Fruit fly (Drosophila melanogaster) whole organism, embryonic: ENCODE data around the gene HDAC3.

Experiments
- Antp ChIP-seq: fragments of 200-800 bp; sonication (Bioruptor generic); optimal IDR thresholded peaks from 3 replicates; lab custom pipeline; 2016; ENCODE audit warnings: missing biosample characterization, missing genetic modification characterization
- CG10959 ChIP-seq: fragments of 200-800 bp; sonication (Bioruptor generic); IDR thresholded peaks from 2 replicates; pipeline ENCODE4 v1.3.6; 2022; ENCODE audit warnings: missing biosample characterization, missing genetic modification characterization
- CG11398 ChIP-seq: fragments of 200-800 bp; sonication (Bioruptor generic); optimal IDR thresholded peaks from 2 replicates; lab custom pipeline; 2016; ENCODE audit warnings: missing biosample characterization, missing genetic modification characterization
- CG11504 ChIP-seq: fragments of 200-800 bp; sonication (Bioruptor generic); optimal IDR thresholded peaks from 3 replicates; lab custom pipeline; 2019; ENCODE audit warnings: missing biosample characterization, mild to moderate bottlenecking, missing genetic modification characterization, moderate library complexity
- CG11723 ChIP-seq: fragments of 200-800 bp; sonication (Bioruptor generic); optimal IDR thresholded peaks from 2 replicates; lab custom pipeline; 2017; ENCODE audit warnings: missing biosample characterization, mild to moderate bottlenecking, missing genetic modification characterization
- CG12071 ChIP-seq: fragments of 200-800 bp; sonication (Bioruptor generic); optimal IDR thresholded peaks from 3 replicates; lab custom pipeline; 2018; ENCODE audit warnings: missing biosample characterization, mild to moderate bottlenecking, missing genetic modification characterization
- CG12155 ChIP-seq: fragments of 200-800 bp; sonication (Bioruptor generic); optimal IDR thresholded peaks from 3 replicates; lab custom pipeline; 2016; ENCODE audit warnings: missing biosample characterization, missing genetic modification characterization
- CG12391 ChIP-seq: fragments of 200-800 bp; sonication (Bioruptor generic); optimal IDR thresholded peaks from 3 replicates; lab custom pipeline; 2018; ENCODE audit warnings: missing biosample characterization, mild to moderate bottlenecking, missing genetic modification characterization, moderate library complexity
- CG14050 ChIP-seq: fragments of 200-800 bp; sonication (Bioruptor generic); IDR thresholded peaks from 3 replicates; pipeline ENCODE4 v1.3.6; 2022; ENCODE audit warnings: missing biosample characterization, missing genetic modification characterization
- CG15269 ChIP-seq: fragments of 200-800 bp; sonication (Bioruptor generic); optimal IDR thresholded peaks from 2 replicates; lab custom pipeline; 2018; ENCODE audit warnings: missing biosample characterization, mild to moderate bottlenecking, missing genetic modification characterization, moderate library complexity
- CG1529 ChIP-seq: fragments of 200-800 bp; sonication (Bioruptor generic); optimal IDR thresholded peaks from 3 replicates; lab custom pipeline; 2018; ENCODE audit warnings: missing biosample characterization, missing genetic modification characterization
- CG1603 ChIP-seq: fragments of 200-800 bp; sonication (Bioruptor generic); optimal IDR thresholded peaks from 2 replicates; lab custom pipeline; 2019; ENCODE audit warnings: missing biosample characterization, mild to moderate bottlenecking, missing genetic modification characterization, moderate library complexity
- CG1792 ChIP-seq: fragments of 200-800 bp; sonication (Bioruptor generic); optimal IDR thresholded peaks from 2 replicates; lab custom pipeline; 2016; ENCODE audit warnings: missing biosample characterization, missing genetic modification characterization
- CG2199 ChIP-seq: fragments of 200-800 bp; sonication (Bioruptor generic); IDR thresholded peaks from 3 replicates; pipeline ENCODE4 v1.3.6; 2022; ENCODE audit warnings: missing biosample characterization, missing genetic modification characterization
- CG2678 ChIP-seq: fragments of 200-800 bp; sonication (Bioruptor generic); optimal IDR thresholded peaks from 3 replicates; lab custom pipeline; 2019; ENCODE audit warnings: missing biosample characterization, mild to moderate bottlenecking, missing genetic modification characterization, moderate library complexity
- CG3065 ChIP-seq: fragments of 200-800 bp; sonication (Bioruptor generic); optimal IDR thresholded peaks from 2 replicates; lab custom pipeline; 2016; ENCODE audit warnings: missing biosample characterization, missing genetic modification characterization
- CG3281 ChIP-seq: fragments of 200-800 bp; sonication (Bioruptor generic); optimal IDR thresholded peaks from 3 replicates; lab custom pipeline; 2017; ENCODE audit warnings: missing biosample characterization, mild to moderate bottlenecking, missing genetic modification characterization
- CG6654 ChIP-seq: fragments of 200-800 bp; sonication (Bioruptor generic); optimal IDR thresholded peaks from 2 replicates; lab custom pipeline; 2017; ENCODE audit warnings: missing biosample characterization, mild to moderate bottlenecking, missing genetic modification characterization
- CG7786 ChIP-seq: fragments of 200-800 bp; sonication (Bioruptor generic); optimal IDR thresholded peaks from 2 replicates; lab custom pipeline; 2016; ENCODE audit warnings: missing biosample characterization, missing genetic modification characterization
- CG7928 ChIP-seq: fragments of 200-800 bp; sonication (Bioruptor generic); optimal IDR thresholded peaks from 2 replicates; lab custom pipeline; 2017; ENCODE audit warnings: missing biosample characterization, mild to moderate bottlenecking, missing genetic modification characterization
- CG9797 ChIP-seq: fragments of 200-800 bp; sonication (Bioruptor generic); optimal IDR thresholded peaks from 3 replicates; lab custom pipeline; 2018; ENCODE audit warnings: missing biosample characterization, mild to moderate bottlenecking, missing genetic modification characterization
- CG9817 ChIP-seq: fragments of 200-800 bp; sonication (Bioruptor generic); optimal IDR thresholded peaks from 2 replicates; lab custom pipeline; 2018; ENCODE audit warnings: missing biosample characterization, mild to moderate bottlenecking, missing genetic modification characterization, moderate library complexity
- CG9932 ChIP-seq: fragments of 200-800 bp; sonication (Bioruptor generic); IDR thresholded peaks from 2 replicates; pipeline ENCODE4 v1.3.6; 2022; ENCODE audit warnings: missing biosample characterization, missing genetic modification characterization
- D19A ChIP-seq: fragments of 200-800 bp; optimal IDR thresholded peaks from 3 replicates; lab custom pipeline; 2019; ENCODE audit warnings: missing biosample characterization, mild to moderate bottlenecking, missing genetic modification characterization, moderate library complexity
- HLH4C ChIP-seq: fragments of 200-800 bp; sonication (Bioruptor generic); IDR thresholded peaks from 3 replicates; pipeline ENCODE4 v1.3.6; 2022; ENCODE audit warnings: missing biosample characterization, missing genetic modification characterization; ENCODE audit not compliant: partially characterized antibody
- HLH54F ChIP-seq: fragments of 200-800 bp; sonication (Bioruptor generic); optimal IDR thresholded peaks from 3 replicates; lab custom pipeline; 2016; ENCODE audit warnings: missing biosample characterization, missing genetic modification characterization
- MBD-R2 ChIP-seq: fragments of 200-800 bp; sonication (Bioruptor generic); IDR thresholded peaks from 2 replicates; pipeline ENCODE4 v1.3.6; 2022; ENCODE audit warnings: missing biosample characterization, missing genetic modification characterization
- Nf-YB ChIP-seq: fragments of 200-800 bp; sonication (Bioruptor generic); optimal IDR thresholded peaks from 3 replicates; lab custom pipeline; 2019; ENCODE audit warnings: missing biosample characterization, mild to moderate bottlenecking, missing genetic modification characterization, moderate library complexity
- Oaz ChIP-seq: fragments of 200-800 bp; sonication (Bioruptor generic); IDR thresholded peaks from 2 replicates; pipeline ENCODE4 v1.3.6; 2022; ENCODE audit warnings: missing biosample characterization, missing genetic modification characterization
- Sox100B ChIP-seq: fragments of 200-800 bp; sonication (Bioruptor generic); optimal IDR thresholded peaks from 3 replicates; lab custom pipeline; 2018; ENCODE audit warnings: missing biosample characterization, mild to moderate bottlenecking, missing genetic modification characterization
- ash1 ChIP-seq: fragments of 200-800 bp; sonication (Bioruptor generic); optimal IDR thresholded peaks from 2 replicates; lab custom pipeline; 2018; ENCODE audit warnings: missing biosample characterization, mild to moderate bottlenecking, missing genetic modification characterization
- btn ChIP-seq: fragments of 200-800 bp; sonication (Bioruptor generic); optimal IDR thresholded peaks from 2 replicates; lab custom pipeline; 2016; ENCODE audit warnings: missing biosample characterization, missing genetic modification characterization
- chinmo ChIP-seq: fragments of 200-800 bp; sonication (Bioruptor generic); IDR thresholded peaks from 4 replicates; pipeline ENCODE4 v1.3.6; 2022; ENCODE audit warnings: missing biosample characterization, missing genetic modification characterization; ENCODE audit not compliant: partially characterized antibody
- dimm ChIP-seq: fragments of 200-800 bp; sonication (Bioruptor generic); IDR thresholded peaks from 2 replicates; pipeline ENCODE4 v1.3.6; 2022; ENCODE audit warnings: missing biosample characterization, missing genetic modification characterization
- ewg ChIP-seq: fragments of 200-800 bp; sonication (Bioruptor generic); optimal IDR thresholded peaks from 3 replicates; lab custom pipeline; 2017; ENCODE audit warnings: mild to moderate bottlenecking, missing biosample characterization, missing genetic modification reagents, missing genetic modification characterization
- ftz-f1 ChIP-seq: fragments of 200-800 bp; sonication (Bioruptor generic); optimal IDR thresholded peaks from 2 replicates; lab custom pipeline; 2016; ENCODE audit warnings: missing biosample characterization, missing genetic modification characterization
- hkb ChIP-seq, 2 experiments: fragments of 200-800 bp in 1 of 2; fragments of >200 bp in 1 of 2; sonication (Bioruptor generic) in 1 of 2; IDR thresholded peaks in 1 of 2; optimal IDR thresholded peaks in 1 of 2; 2 replicates each; pipeline versions ENCODE4 v1.3.6 to Lab custom; 2017 to 2022; ENCODE audit warnings: missing biosample characterization in 1 of 2, missing genetic modification characterization in 1 of 2
- jigr1 ChIP-seq: fragments of 200-800 bp; sonication (Bioruptor generic); IDR thresholded peaks from 3 replicates; pipeline ENCODE4 v1.3.6; 2022; ENCODE audit warnings: missing biosample characterization, missing genetic modification characterization
- nerfin-2 ChIP-seq: fragments of 200-800 bp; sonication (Bioruptor generic); IDR thresholded peaks from 2 replicates; pipeline ENCODE4 v1.3.6; 2022; ENCODE audit warnings: missing biosample characterization, missing genetic modification characterization; ENCODE audit not compliant: partially characterized antibody
- odd ChIP-seq: fragments of 200-800 bp; sonication (Bioruptor generic); optimal IDR thresholded peaks from 2 replicates; lab custom pipeline; 2017; ENCODE audit warnings: missing biosample characterization, mild to moderate bottlenecking, missing genetic modification characterization
- org-1 ChIP-seq: fragments of 200-800 bp; sonication (Bioruptor generic); optimal IDR thresholded peaks from 2 replicates; lab custom pipeline; 2017; ENCODE audit warnings: missing biosample characterization, missing genetic modification characterization
- otp ChIP-seq: fragments of 200-800 bp; sonication (Bioruptor generic); IDR thresholded peaks from 3 replicates; pipeline ENCODE4, ENCODE4 v1.3.6; 2022; ENCODE audit warnings: missing biosample characterization, missing genetic modification characterization
- peb ChIP-seq: fragments of 200-800 bp; sonication (Bioruptor generic); IDR thresholded peaks from 2 replicates; pipeline ENCODE4 v1.3.6; 2022; ENCODE audit warnings: missing biosample characterization, missing genetic modification characterization
- salm ChIP-seq: fragments of 200-800 bp; sonication (Bioruptor generic); optimal IDR thresholded peaks from 2 replicates; lab custom pipeline; 2018; ENCODE audit warnings: missing biosample characterization, mild to moderate bottlenecking, missing genetic modification characterization
- sc ChIP-seq, 3 experiments: fragments of >200 bp in 2 of 3; fragments of 200-800 bp in 1 of 3; sonication (Bioruptor generic) in 1 of 3; optimal IDR thresholded peaks; 2 replicates in 2 of 3; 3 replicates in 1 of 3; lab custom pipeline; 2017; ENCODE audit warnings: mild to moderate bottlenecking in 1 of 3, missing biosample characterization in 1 of 3, missing genetic modification characterization in 1 of 3, missing genetic modification reagents in 1 of 3
- scrt ChIP-seq: fragments of 200-800 bp; sonication (Bioruptor generic); optimal IDR thresholded peaks from 2 replicates; lab custom pipeline; 2018; ENCODE audit warnings: missing biosample characterization, mild to moderate bottlenecking, missing genetic modification characterization, moderate library complexity
- sna ChIP-seq: fragments of 200-800 bp; sonication (Bioruptor generic); IDR thresholded peaks from 2 replicates; pipeline ENCODE4 v1.3.6; 2022; ENCODE audit warnings: missing biosample characterization, missing genetic modification characterization; ENCODE audit not compliant: partially characterized antibody
- sr ChIP-seq: fragments of 200-800 bp; sonication (Bioruptor generic); IDR thresholded peaks from 3 replicates; pipeline ENCODE4 v1.3.6; 2022; ENCODE audit warnings: missing biosample characterization, missing genetic modification characterization
- vvl ChIP-seq: fragments of 200-800 bp; sonication (Bioruptor generic); IDR thresholded peaks from 2 replicates; pipeline ENCODE4 v1.3.6; 2022; ENCODE audit warnings: missing biosample characterization, missing genetic modification characterization
- zfh1 ChIP-seq: fragments of 200-800 bp; sonication (Bioruptor generic); IDR thresholded peaks from 3 replicates; pipeline ENCODE4 v1.3.6; 2022; ENCODE audit warnings: missing biosample characterization, missing genetic modification characterization

Gene HDAC3

dm6 chr3R:5485295-5485718 lies 10.9 kb upstream of the HDAC3 start, which contains the start of gene CG31550 (continued):
- TF ChIP-seq CG1792 (peak; percentile 18), org-1 (GFP tag; lab: Kevin White, UChicago) (no peak), CG7928 (no peak), CG9932 (peak; percentile 90), D19A (no peak), CG9797 (GFP tag; lab: Kevin White, UChicago) (peak; percentile 39), chinmo (GFP tag; lab: Robert Waterston, UW) (no peak), salm (tag; lab: Kevin White, UChicago) (peak; percentile 11), CG11398 (GFP tag; lab: Kevin White, UChicago) (no peak), Nf-YB (GFP tag; lab: Kevin White, UChicago) (peak; percentile 42), CG3281 (GFP tag; lab: Kevin White, UChicago) (peak; percentile 52), Oaz (peak; percentile 35; the same call in 1 of the 2 replicates), HLH54F (GFP tag; lab: Kevin White, UChicago) (peak; percentile 58), Antp (GFP tag; lab: Kevin White, UChicago) (no peak), CG2678 (peak; percentile 82), vvl (GFP tag; lab: Robert Waterston, UW) (peak; percentile 84), CG2199 (GFP tag; lab: Robert Waterston, UW) (no peak), CG12155 (GFP tag; lab: Kevin White, UChicago) (peak; percentile 64), CG6654 (no peak), MBD-R2 (GFP tag; lab: Robert Waterston, UW) (peak; percentile 78), CG11504 (no peak), CG10959 (GFP tag; lab: Robert Waterston, UW) (no peak), ewg (GFP tag; lab: Kevin White, UChicago) (peak; percentile 42), odd (GFP tag; lab: Kevin White, UChicago) (no peak), scrt (GFP tag; lab: Kevin White, UChicago) (no peak), sr (no peak), CG7786 (GFP tag; lab: Kevin White, UChicago) (peak; percentile 62), CG1529 (GFP tag; lab: Kevin White, UChicago) (no peak), Sox100B (no peak), nerfin-2 (GFP tag; lab: Robert Waterston, UW) (no peak), CG1603 (tag; lab: Kevin White, UChicago) (no peak), CG15269 (tag; lab: Kevin White, UChicago) (peak; percentile 76), btn (GFP tag; lab: Kevin White, UChicago) (no peak), sc (optimal IDR thresholded peaks at IDR 0.05; lab: Kevin White, UChicago) (no peak), sc (GFP tag; optimal IDR thresholded peaks at IDR 0.05; lab: Kevin White, UChicago) (no peak), ftz-f1 (GFP tag; lab: Kevin White, UChicago) (no peak), dimm (GFP tag; lab: Robert Waterston, UW) (no peak), hkb (optimal IDR thresholded peaks at IDR 0.05; lab: Kevin White, UChicago) (no peak), hkb (GFP tag; IDR thresholded peaks at IDR 0.05; lab: Robert Waterston, UW) (peak; percentile 69), CG11723 (GFP tag; lab: Kevin White, UChicago) (no peak), zfh1 (GFP tag; lab: Robert Waterston, UW) (peak; percentile 79), CG9817 (tag; lab: Kevin White, UChicago) (peak; percentile 73), CG12071 (GFP tag; lab: Kevin White, UChicago) (no peak), HLH4C (GFP tag; lab: Robert Waterston, UW) (0 out of 3 replicates have a peak, but pooled peaks have one; percentile 34), CG14050 (GFP tag; lab: Robert Waterston, UW) (peak; percentile 62; the same call in 2 of the 3 replicates), peb (GFP tag; lab: Robert Waterston, UW) (no peak), otp (GFP tag; lab: Robert Waterston, UW) (no peak), CG12391 (tag; lab: Kevin White, UChicago) (peak; percentile 82), CG3065 (GFP tag; lab: Kevin White, UChicago) (no peak), ash1 (GFP tag; lab: Kevin White, UChicago) (no peak), sna (GFP tag; lab: Robert Waterston, UW) (no peak), jigr1 (GFP tag; lab: Robert Waterston, UW) (no peak)
